Fruit fly (Drosophila melanogaster): ENCODE data around the gene CG3857.
A peak's percentile ranks its signal among the peaks of the same experiment; 100 is the strongest.

The CG3857 gene

dm6 chrX:1907727-1908264 lies 32.0 kb downstream of the CG3857 start, which contains the start of gene mip130 (continued):
- no peak for TF ChIP-seq CG11398 (GFP tag; optimal IDR thresholded peaks at IDR 0.05)
- TF ChIP-seq CG34422 (GFP tag; IDR thresholded peaks at IDR 0.05), result peak; percentile 54; the same call in 1 of the 3 replicates
- peak; percentile 41 for TF ChIP-seq PHDP (tag; optimal IDR thresholded peaks at IDR 0.05)
- TF ChIP-seq Rfx (GFP tag; IDR thresholded peaks at IDR 0.05), result peak; percentile 38
- TF ChIP-seq dan (GFP tag; IDR thresholded peaks at IDR 0.05), result no peak
- no peak for TF ChIP-seq CG6765 (GFP tag; optimal IDR thresholded peaks at IDR 0.05)
- no peak for TF ChIP-seq yki (optimal IDR thresholded peaks at IDR 0.05)
- no peak for TF ChIP-seq Awh (GFP tag; IDR thresholded peaks at IDR 0.05)
- TF ChIP-seq CG31365 (tag; optimal IDR thresholded peaks at IDR 0.05), result no peak
- no peak for TF ChIP-seq cg (GFP tag; optimal IDR thresholded peaks at IDR 0.05)
- TF ChIP-seq inv (GFP tag; IDR thresholded peaks at IDR 0.05; ENCODE audit: partially characterized antibody), result peak; percentile 65; the same call in 1 of the 2 replicates
- TF ChIP-seq pzg (GFP tag; optimal IDR thresholded peaks at IDR 0.05), result peak; percentile 51
- TF ChIP-seq CG4707 (GFP tag; optimal IDR thresholded peaks at IDR 0.05), result no peak
- TF ChIP-seq Mrtf (GFP tag; IDR thresholded peaks at IDR 0.05), result no peak
- no peak for TF ChIP-seq CG1529 (GFP tag; optimal IDR thresholded peaks at IDR 0.05)
- no peak for TF ChIP-seq CG16815 (GFP tag; optimal IDR thresholded peaks at IDR 0.05)
- peak; percentile 63 for TF ChIP-seq Hmr (GFP tag; optimal IDR thresholded peaks at IDR 0.05)
- no peak for TF ChIP-seq chm (GFP tag; IDR thresholded peaks at IDR 0.05)
- TF ChIP-seq CG8388 (GFP tag; optimal IDR thresholded peaks at IDR 0.05), result peak; percentile 27
- peak; percentile 7 for TF ChIP-seq CG17186 (GFP tag; optimal IDR thresholded peaks at IDR 0.05)
- no peak for TF ChIP-seq CG31388 (GFP tag; optimal IDR thresholded peaks at IDR 0.05)
- TF ChIP-seq CG13894 (tag; optimal IDR thresholded peaks at IDR 0.05), result no peak
- peak; percentile 40 for TF ChIP-seq sd (tag; optimal IDR thresholded peaks at IDR 0.05)
- TF ChIP-seq crp (GFP tag; optimal IDR thresholded peaks at IDR 0.05), result peak; percentile 35 to 85
- no peak for TF ChIP-seq CG8359 (GFP tag; optimal IDR thresholded peaks at IDR 0.05; ENCODE audit: borderline replicate concordance)
- TF ChIP-seq vnd (GFP tag; IDR thresholded peaks at IDR 0.05; ENCODE audit: partially characterized antibody), result peak; percentile 67; the same call in 2 of the 3 replicates
- TF ChIP-seq schlank (tag; optimal IDR thresholded peaks at IDR 0.05), result no peak
- TF ChIP-seq MTF-1 (GFP tag; optimal IDR thresholded peaks at IDR 0.05; ENCODE audit: borderline replicate concordance), result no peak
- no peak for TF ChIP-seq Spps (tag; optimal IDR thresholded peaks at IDR 0.05)
- TF ChIP-seq Chrac-16 (GFP tag; optimal IDR thresholded peaks at IDR 0.05), result no peak
- peak; percentile 31 for TF ChIP-seq HmgZ (tag; optimal IDR thresholded peaks at IDR 0.05)
- TF ChIP-seq al (GFP tag; IDR thresholded peaks at IDR 0.05), result 0 out of 2 replicates have a peak, but pooled peaks have one; percentile 34
- TF ChIP-seq HLH54F (GFP tag; optimal IDR thresholded peaks at IDR 0.05), result peak; percentile 3
- peak; percentile 25 for TF ChIP-seq CG10267 (tag; optimal IDR thresholded peaks at IDR 0.05)
- TF ChIP-seq CG7357 (GFP tag; IDR thresholded peaks at IDR 0.05), result no peak
- TF ChIP-seq CG13424 (tag; optimal IDR thresholded peaks at IDR 0.05), result peak; percentile 35
- TF ChIP-seq CG10979 (tag; optimal IDR thresholded peaks at IDR 0.05), result peak; percentile 36
- TF ChIP-seq gsb-n (tag; optimal IDR thresholded peaks at IDR 0.05), result peak; percentile 25
- peak; percentile 40 for TF ChIP-seq CG15696 (tag; optimal IDR thresholded peaks at IDR 0.05)
- TF ChIP-seq E2f1 (GFP tag; IDR thresholded peaks at IDR 0.05), result peak; percentile 40; the same call in 1 of the 2 replicates
- TF ChIP-seq Ets65A (GFP tag), result peak; percentile 88
- TF ChIP-seq CG10543 (GFP tag; optimal IDR thresholded peaks at IDR 0.05), result peak; percentile 60
- no peak for TF ChIP-seq CG5953 (GFP tag; IDR thresholded peaks at IDR 0.05)
- no peak for TF ChIP-seq nerfin-1 (tag; optimal IDR thresholded peaks at IDR 0.05)
- TF ChIP-seq emc (GFP tag; optimal IDR thresholded peaks at IDR 0.05), result peak; percentile 16
- peak; percentile 57 for TF ChIP-seq grau (tag; optimal IDR thresholded peaks at IDR 0.05)
- no peak for TF ChIP-seq Gsc (GFP tag; IDR thresholded peaks at IDR 0.05)
- peak; percentile 49 for TF ChIP-seq sug (tag; optimal IDR thresholded peaks at IDR 0.05)
- TF ChIP-seq fd96Cb (tag; optimal IDR thresholded peaks at IDR 0.05), result peak; percentile 30
- TF ChIP-seq CG6272 (GFP tag; IDR thresholded peaks at IDR 0.05), result no peak

Measured in whole organism, embryonic.